Fruit fly (Drosophila melanogaster): ENCODE measurements around the gene Hs3st-B.

Hs3st-B gene

dm6 chrX:19243379-19243834 lies 5.0 kb upstream of the Hs3st-B start, which contains the start of gene CG7889 (continued):
- TF ChIP-seq CG31441 (GFP tag; IDR thresholded peaks at IDR 0.05), result peak; percentile 42; the same call in 1 of the 2 replicates
- TF ChIP-seq C15 (GFP tag; IDR thresholded peaks at IDR 0.05), result no peak
- peak; percentile 73 for TF ChIP-seq MBD-R2 (GFP tag; IDR thresholded peaks at IDR 0.05)
- TF ChIP-seq Fer3 (tag; optimal IDR thresholded peaks at IDR 0.05), result no peak
- TF ChIP-seq CG17829 (tag; optimal IDR thresholded peaks at IDR 0.05), result peak; percentile 37
- no peak for TF ChIP-seq CG3847 (GFP tag; IDR thresholded peaks at IDR 0.05)
- no peak for TF ChIP-seq sisA (GFP tag; IDR thresholded peaks at IDR 0.05)
- peak; percentile 10 for TF ChIP-seq dm (GFP tag; optimal IDR thresholded peaks at IDR 0.05)
- peak; percentile 22 for TF ChIP-seq CG1233 (GFP tag; optimal IDR thresholded peaks at IDR 0.05)
- no peak for TF ChIP-seq CG5245 (GFP tag; optimal IDR thresholded peaks at IDR 0.05)
- no peak for TF ChIP-seq vfl (GFP tag; optimal IDR thresholded peaks at IDR 0.05)
- no peak for TF ChIP-seq CG10654 (GFP tag; optimal IDR thresholded peaks at IDR 0.05)
- peak; percentile 81 for TF ChIP-seq row (GFP tag; IDR thresholded peaks at IDR 0.05)
- TF ChIP-seq CG4820 (GFP tag; optimal IDR thresholded peaks at IDR 0.05), result peak; percentile 27
- no peak for TF ChIP-seq CG7745 (tag; optimal IDR thresholded peaks at IDR 0.05)
- no peak for TF ChIP-seq lov (optimal IDR thresholded peaks at IDR 0.05)
- no peak for TF ChIP-seq lov (GFP tag; IDR thresholded peaks at IDR 0.05)
- TF ChIP-seq CG8944 (GFP tag; optimal IDR thresholded peaks at IDR 0.05), result no peak
- TF ChIP-seq Atf-2 (GFP tag; optimal IDR thresholded peaks at IDR 0.05), result no peak
- peak; percentile 18; the same call in 1 of the 2 replicates for TF ChIP-seq Taf1 (GFP tag; IDR thresholded peaks at IDR 0.05)
- no peak for TF ChIP-seq chm (GFP tag; IDR thresholded peaks at IDR 0.05)
- TF ChIP-seq nmo (GFP tag; optimal IDR thresholded peaks at IDR 0.05), result peak; percentile 45
- peak; percentile 7 for TF ChIP-seq B-H2 (GFP tag; optimal IDR thresholded peaks at IDR 0.05)
- no peak for TF ChIP-seq h (optimal IDR thresholded peaks at IDR 0.05)
- TF ChIP-seq Max (GFP tag; optimal IDR thresholded peaks at IDR 0.05), result peak; percentile 39
- peak; percentile 59 for TF ChIP-seq CG2712 (tag; optimal IDR thresholded peaks at IDR 0.05)
- TF ChIP-seq run (tag; optimal IDR thresholded peaks at IDR 0.05), result no peak
- no peak for TF ChIP-seq psq (GFP tag; optimal IDR thresholded peaks at IDR 0.05)
- TF ChIP-seq CG12659 (GFP tag; optimal IDR thresholded peaks at IDR 0.05), result peak; percentile 2
- peak; percentile 34 for TF ChIP-seq CG10267 (tag; optimal IDR thresholded peaks at IDR 0.05)
- peak; percentile 17; the same call in 1 of the 2 replicates for TF ChIP-seq lmd (GFP tag; IDR thresholded peaks at IDR 0.05)
- no peak for TF ChIP-seq dmrt99B (tag; optimal IDR thresholded peaks at IDR 0.05)
- no peak for TF ChIP-seq bsh (GFP tag; optimal IDR thresholded peaks at IDR 0.05)
- TF ChIP-seq CrebB (tag; optimal IDR thresholded peaks at IDR 0.05), result no peak
- TF ChIP-seq CG30403 (GFP tag; optimal IDR thresholded peaks at IDR 0.05), result peak; percentile 6
- TF ChIP-seq zfh1 (GFP tag; IDR thresholded peaks at IDR 0.05), result no peak
- peak; percentile 50 for TF ChIP-seq CG11504 (tag; optimal IDR thresholded peaks at IDR 0.05)
- 0 out of 2 replicates have a peak, but pooled peaks have one; percentile 14 for TF ChIP-seq ap (GFP tag; IDR thresholded peaks at IDR 0.05)
- TF ChIP-seq Lim3 (GFP tag; IDR thresholded peaks at IDR 0.05), result no peak
- TF ChIP-seq gfzf (GFP tag; optimal IDR thresholded peaks at IDR 0.05), result peak; percentile 64
- TF ChIP-seq Mes4 (GFP tag; optimal IDR thresholded peaks at IDR 0.05), result no peak
- TF ChIP-seq D19A (tag; optimal IDR thresholded peaks at IDR 0.05), result peak; percentile 98
- no peak for TF ChIP-seq H2.0 (GFP tag; IDR thresholded peaks at IDR 0.05)
- peak; percentile 26 for TF ChIP-seq CG3281 (GFP tag; optimal IDR thresholded peaks at IDR 0.05)
- peak; percentile 26; the same call in 1 of the 2 replicates for TF ChIP-seq Xrp1 (GFP tag; IDR thresholded peaks at IDR 0.05)
- no peak for TF ChIP-seq dan (GFP tag; IDR thresholded peaks at IDR 0.05)
- TF ChIP-seq kni (GFP tag; optimal IDR thresholded peaks at IDR 0.05), result no peak
- peak; percentile 23 for TF ChIP-seq bcd (GFP tag; optimal IDR thresholded peaks at IDR 0.05)
- TF ChIP-seq sens (GFP tag), result peak; percentile 86
- TF ChIP-seq CG18262 (tag; optimal IDR thresholded peaks at IDR 0.05), result peak; percentile 53
- peak; percentile 46; the same call in 1 of the 3 replicates for TF ChIP-seq ci (GFP tag; IDR thresholded peaks at IDR 0.05)
- peak; percentile 3 for TF ChIP-seq lab (GFP tag; optimal IDR thresholded peaks at IDR 0.05)
